Fruit fly (Drosophila melanogaster): Measurements from ENCODE around the gene GCS1.

Gene GCS1

DNA sequence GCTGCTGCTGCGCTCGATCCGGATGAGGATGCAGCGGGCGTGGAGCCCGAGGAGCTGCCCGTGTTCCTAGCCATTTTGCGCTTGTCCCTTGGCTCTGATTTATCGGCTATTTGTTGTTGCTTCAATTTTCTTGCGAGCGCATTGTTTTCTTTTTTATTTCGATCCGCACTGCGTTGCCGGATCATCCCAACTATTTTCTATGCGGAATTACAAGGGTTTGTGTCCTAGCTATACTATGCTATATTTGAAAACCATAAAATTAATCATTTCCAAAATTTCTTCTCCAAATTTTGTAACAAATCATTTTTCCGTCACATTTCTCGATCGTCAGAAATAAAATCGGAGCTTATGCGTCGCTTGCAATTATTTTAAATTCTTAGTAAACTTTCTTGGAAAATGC lies at the start of gene GCS1, which contains the start of gene CG11756 (continued):
- TF ChIP-seq Nf-YC (tag; optimal IDR thresholded peaks at IDR 0.05) (no peak), CG14014 (GFP tag; IDR thresholded peaks at IDR 0.05) (no peak), BEAF-32 (GFP tag; optimal IDR thresholded peaks at IDR 0.05) (peak; percentile 31), PHDP (tag; optimal IDR thresholded peaks at IDR 0.05) (no peak), CG18476 (GFP tag; optimal IDR thresholded peaks at IDR 0.05) (no peak), CG15514 (GFP tag; optimal IDR thresholded peaks at IDR 0.05) (peak; percentile 29), wor (GFP tag; IDR thresholded peaks at IDR 0.05) (no peak), ash1 (GFP tag; optimal IDR thresholded peaks at IDR 0.05) (no peak), CG10959 (GFP tag; IDR thresholded peaks at IDR 0.05) (no peak), row (GFP tag; IDR thresholded peaks at IDR 0.05) (0 out of 3 replicates have a peak, but pooled peaks have one; percentile 20), Med (GFP tag) (peak; percentile 64), Rfx (GFP tag; IDR thresholded peaks at IDR 0.05) (no peak), emc (GFP tag; optimal IDR thresholded peaks at IDR 0.05) (no peak), Mrtf (GFP tag; IDR thresholded peaks at IDR 0.05) (no peak), caup (GFP tag; optimal IDR thresholded peaks at IDR 0.05; ENCODE audit: severe bottlenecking) (no peak), CG30431 (GFP tag; optimal IDR thresholded peaks at IDR 0.05) (no peak), CG17359 (tag; optimal IDR thresholded peaks at IDR 0.05) (no peak), Hr78 (GFP tag; optimal IDR thresholded peaks at IDR 0.05) (no peak), CG13424 (tag; optimal IDR thresholded peaks at IDR 0.05) (no peak), CTCF (GFP tag; optimal IDR thresholded peaks at IDR 0.05) (peak; percentile 51), CoRest (tag; optimal IDR thresholded peaks at IDR 0.05) (no peak), CG14050 (GFP tag; IDR thresholded peaks at IDR 0.05) (no peak), CG12942 (GFP tag; optimal IDR thresholded peaks at IDR 0.05) (no peak), NFAT (GFP tag; IDR thresholded peaks at IDR 0.05) (no peak), dmrt11E (tag; optimal IDR thresholded peaks at IDR 0.05) (no peak), CG1603 (tag; optimal IDR thresholded peaks at IDR 0.05) (peak; percentile 24), CG3407 (GFP tag; optimal IDR thresholded peaks at IDR 0.05) (no peak), Stat92E (GFP tag; optimal IDR thresholded peaks at IDR 0.05) (no peak), CG6813 (GFP tag; optimal IDR thresholded peaks at IDR 0.05) (no peak), H15 (GFP tag; IDR thresholded peaks at IDR 0.05) (no peak), CG12236 (GFP tag; optimal IDR thresholded peaks at IDR 0.05) (no peak), unc-4 (GFP tag; IDR thresholded peaks at IDR 0.05; ENCODE audit: partially characterized antibody) (no peak), CG3163 (GFP tag; optimal IDR thresholded peaks at IDR 0.05) (no peak), CG7987 (GFP tag; optimal IDR thresholded peaks at IDR 0.05) (no peak), CG10565 (GFP tag; optimal IDR thresholded peaks at IDR 0.05) (no peak), corto (GFP tag; optimal IDR thresholded peaks at IDR 0.05) (no peak), gsb (GFP tag; IDR thresholded peaks at IDR 0.05) (no peak), Dbx (GFP tag; IDR thresholded peaks at IDR 0.05) (no peak), kay (GFP tag; optimal IDR thresholded peaks at IDR 0.05) (no peak), NC2β (GFP tag; optimal IDR thresholded peaks at IDR 0.05) (no peak), unpg (GFP tag; optimal IDR thresholded peaks at IDR 0.05) (no peak), mirr (GFP tag; optimal IDR thresholded peaks at IDR 0.05) (no peak), Adf1 (GFP tag; IDR thresholded peaks at IDR 0.05) (no peak; the same call in 1 of the 2 replicates), D19B (GFP tag; optimal IDR thresholded peaks at IDR 0.05) (no peak), ac (GFP tag; optimal IDR thresholded peaks at IDR 0.05) (no peak), dmrt99B (tag; optimal IDR thresholded peaks at IDR 0.05) (no peak), Tbp (GFP tag; optimal IDR thresholded peaks at IDR 0.05) (no peak), Hmr (GFP tag; optimal IDR thresholded peaks at IDR 0.05) (no peak), sna (GFP tag; IDR thresholded peaks at IDR 0.05; ENCODE audit: partially characterized antibody) (no peak), rib (GFP tag; IDR thresholded peaks at IDR 0.05) (no peak), BtbVII (GFP tag; optimal IDR thresholded peaks at IDR 0.05) (no peak)
